Fruit fly (Drosophila melanogaster): Measurements from ENCODE around the gene eIF3d1.

The eIF3d1 gene

dm6 chr3R:23668583-23668982, 11.3 kb upstream of the eIF3d1 start:
- peak; percentile 9 for TF ChIP-seq noc (tag; optimal IDR thresholded peaks at IDR 0.05)

- TF ChIP-seq noc (tag; optimal IDR thresholded peaks at IDR 0.05): peak; percentile 99
These were observed 10.2 kb upstream of the eIF3d1 start, which contains the start of gene CG31145 for dm6 chr3R:23669401-23670216. Gene CG31145, minus strand, starts transcription at chr3R:23669659.

dm6 chr3R:23673084-23673483, 6.8 kb upstream of the eIF3d1 start:
- no peak for TF ChIP-seq noc (tag; optimal IDR thresholded peaks at IDR 0.05)

dm6 chr3R:23674369-23674768, 5.5 kb upstream of the eIF3d1 start:
- no peak for TF ChIP-seq noc (tag; optimal IDR thresholded peaks at IDR 0.05)

- no peak for TF ChIP-seq noc (tag; optimal IDR thresholded peaks at IDR 0.05)
These were observed 4.2 kb upstream of the eIF3d1 start for dm6 chr3R:23675646-23676045.

- no peak for TF ChIP-seq noc (tag; optimal IDR thresholded peaks at IDR 0.05)
These were observed 2.8 kb upstream of the eIF3d1 start, which contains the start of gene GILT3 for dm6 chr3R:23677058-23677457. Gene GILT3, plus strand, starts transcription at chr3R:23677358.

- TF ChIP-seq noc (tag; optimal IDR thresholded peaks at IDR 0.05): peak; percentile 89
These were observed 1.3 kb upstream of the eIF3d1 start, which contains the start of gene GILT2 for dm6 chr3R:23678349-23679193. Gene GILT2, plus strand, starts transcription at chr3R:23678895.

dm6 chr3R:23682203-23682602, 2.4 kb downstream of the eIF3d1 start, which contains the start of gene CG16710:
Gene CG16710, plus strand, starts transcription at chr3R:23682503.
- no peak for TF ChIP-seq noc (tag; optimal IDR thresholded peaks at IDR 0.05)

dm6 chr3R:23683757-23684156, 3.9 kb downstream of the eIF3d1 start, which contains the start of gene CG18754:
Gene CG18754, plus strand, starts transcription at chr3R:23684057.
- TF ChIP-seq noc (tag; optimal IDR thresholded peaks at IDR 0.05): no peak

- no peak for TF ChIP-seq noc (tag; optimal IDR thresholded peaks at IDR 0.05)
These were observed 6.1 kb downstream of the eIF3d1 start, which contains the start of gene SPE for dm6 chr3R:23685955-23686354. Gene SPE, plus strand, starts transcription at chr3R:23686255.

- no peak for TF ChIP-seq noc (tag; optimal IDR thresholded peaks at IDR 0.05)
These were observed 7.1 kb downstream of the eIF3d1 start for dm6 chr3R:23686924-23687323.

dm6 chr3R:23694579-23695033, 14.8 kb downstream of the eIF3d1 start, which contains the start of gene CG10254:
Gene CG10254, minus strand, starts transcription at chr3R:23694983.
- no peak for TF ChIP-seq noc (tag; optimal IDR thresholded peaks at IDR 0.05)

- TF ChIP-seq noc (tag; optimal IDR thresholded peaks at IDR 0.05): no peak
These were observed 16.3 kb downstream of the eIF3d1 start, which contains the start of gene CG10252 for dm6 chr3R:23696145-23696544. Gene CG10252, minus strand, starts transcription at chr3R:23696245.

dm6 chr3R:23698835-23699234, 19.0 kb downstream of the eIF3d1 start, which contains the start of gene prt:
Gene prt, minus strand, starts transcription at chr3R:23699027.
- TF ChIP-seq noc (tag; optimal IDR thresholded peaks at IDR 0.05): no peak

dm6 chr3R:23700304-23700767, 20.5 kb downstream of the eIF3d1 start, which contains the start of the genes CG31468 and Gba1a:
Gene CG31468, minus strand, starts transcription at chr3R:23700354.
Gene Gba1a, plus strand, starts transcription at chr3R:23700621.
- TF ChIP-seq noc (tag; optimal IDR thresholded peaks at IDR 0.05): no peak

- no peak for TF ChIP-seq noc (tag; optimal IDR thresholded peaks at IDR 0.05)
These were observed 22.6 kb downstream of the eIF3d1 start, which contains the start of gene Qsox4 for dm6 chr3R:23702461-23702860. Gene Qsox4, plus strand, starts transcription at chr3R:23702761.

Data from whole organism, larva.